Fruit fly (Drosophila melanogaster) whole organism, adult: ENCODE results near the gene Rab9.

ENCODE experiments used
- CG11617 ChIP-seq: fragments of 200-800 bp; sonication (Bioruptor generic); optimal IDR thresholded peaks from 2 replicates; lab custom pipeline; 2017; ENCODE audit warnings: mild to moderate bottlenecking, missing biosample characterization, missing genetic modification reagents, missing genetic modification characterization
- CG12768 ChIP-seq: fragments of 200-800 bp; sonication (Bioruptor generic); optimal IDR thresholded peaks from 2 replicates; lab custom pipeline; 2017; ENCODE audit warnings: missing biosample characterization, missing genetic modification characterization, mild to moderate bottlenecking, moderate library complexity, missing genetic modification reagents
- CG14711 ChIP-seq: fragments of 200-800 bp; sonication (Bioruptor generic); optimal IDR thresholded peaks from 2 replicates; lab custom pipeline; 2018; ENCODE audit warnings: missing biosample characterization, mild to moderate bottlenecking, missing genetic modification characterization, moderate library complexity
- CG1620 ChIP-seq: fragments of 200-800 bp; sonication (Bioruptor generic); optimal IDR thresholded peaks from 2 replicates; lab custom pipeline; 2016; ENCODE audit warnings: missing biosample characterization, missing genetic modification characterization
- CG33017 ChIP-seq: fragments of 200-800 bp; sonication (Bioruptor generic); optimal IDR thresholded peaks from 2 replicates; lab custom pipeline; 2018; ENCODE audit warnings: missing biosample characterization, mild to moderate bottlenecking, missing genetic modification characterization, moderate library complexity
- CG5204 ChIP-seq: fragments of 200-800 bp; sonication (Bioruptor generic); optimal IDR thresholded peaks from 2 replicates; lab custom pipeline; 2016; ENCODE audit warnings: missing biosample characterization, missing genetic modification characterization
- CG7045 ChIP-seq: fragments of 200-800 bp; sonication (Bioruptor generic); optimal IDR thresholded peaks from 2 replicates; lab custom pipeline; 2017; ENCODE audit warnings: missing biosample characterization, mild to moderate bottlenecking, missing genetic modification characterization
- CG7101 ChIP-seq: fragments of 200-800 bp; sonication (Bioruptor generic); optimal IDR thresholded peaks from 2 replicates; lab custom pipeline; 2018; ENCODE audit warnings: missing biosample characterization, mild to moderate bottlenecking, missing genetic modification characterization, moderate library complexity
- Clk ChIP-seq: fragments of 200-800 bp; sonication (Bioruptor generic); optimal IDR thresholded peaks from 2 replicates; lab custom pipeline; 2017; ENCODE audit warnings: missing biosample characterization, missing genetic modification characterization
- Crg-1 ChIP-seq: fragments of 200-800 bp; sonication (Bioruptor generic); optimal IDR thresholded peaks from 2 replicates; lab custom pipeline; 2016; ENCODE audit warnings: missing biosample characterization, missing genetic modification characterization
- Hr96 ChIP-seq: fragments of 200-800 bp; sonication (Bioruptor generic); optimal IDR thresholded peaks from 2 replicates; lab custom pipeline; 2016; ENCODE audit warnings: missing biosample characterization, missing genetic modification characterization
- Mnt ChIP-seq: fragments of 200-800 bp; sonication (Bioruptor generic); optimal IDR thresholded peaks from 2 replicates; lab custom pipeline; 2016; ENCODE audit warnings: missing biosample characterization, mild to moderate bottlenecking, missing genetic modification characterization
- bab1 ChIP-seq: fragments of 200-800 bp; sonication (Bioruptor generic); optimal IDR thresholded peaks from 3 replicates; lab custom pipeline; 2019; ENCODE audit warnings: missing biosample characterization, mild to moderate bottlenecking, missing genetic modification characterization, moderate library complexity
- cic ChIP-seq: fragments of 200-800 bp; sonication (Bioruptor generic); optimal IDR thresholded peaks from 2 replicates; lab custom pipeline; 2017; ENCODE audit warnings: missing biosample characterization, mild to moderate bottlenecking, missing genetic modification characterization, moderate library complexity
- cnc ChIP-seq, 2 experiments: fragments of >200 bp; optimal IDR thresholded peaks; 2 replicates each; lab custom pipeline; 2017
- kay ChIP-seq: fragments of 200-800 bp; sonication (Bioruptor generic); peaks from one replicate; lab custom pipeline; 2016; ENCODE audit warnings: missing biosample characterization, missing genetic modification characterization, borderline replicate concordance
- ovo ChIP-seq: fragments of 200-800 bp; sonication (Bioruptor generic); optimal IDR thresholded peaks from 2 replicates; lab custom pipeline; 2016; ENCODE audit warnings: missing biosample characterization, missing genetic modification characterization
- pad ChIP-seq: fragments of 200-800 bp; sonication (Bioruptor generic); optimal IDR thresholded peaks from 3 replicates; lab custom pipeline; 2017; ENCODE audit warnings: missing biosample characterization, missing genetic modification characterization, mild to moderate bottlenecking, moderate library complexity, missing genetic modification reagents
- tj ChIP-seq: fragments of 200-800 bp; sonication (Bioruptor generic); optimal IDR thresholded peaks from 3 replicates; lab custom pipeline; 2017; ENCODE audit warnings: missing biosample characterization, mild to moderate bottlenecking, missing genetic modification characterization, moderate library complexity
- toe ChIP-seq: fragments of 200-800 bp; sonication (Bioruptor generic); optimal IDR thresholded peaks from 2 replicates; lab custom pipeline; 2016; ENCODE audit warnings: missing biosample characterization, missing genetic modification characterization

Gene Rab9

dm6 chr2L:19418017-19418416 is 14.4 kb upstream of the Rab9 start, which contains the start of gene lectin-37Da:
lectin-37Da (plus strand) TSS chr2L:19418317.
- no peak for TF ChIP-seq ovo (GFP tag; lab: Kevin White, UChicago)
- no peak for TF ChIP-seq Crg-1 (GFP tag; lab: Kevin White, UChicago)
- TF ChIP-seq Mnt (GFP tag; lab: Kevin White, UChicago) = no peak
- TF ChIP-seq cnc (optimal IDR thresholded peaks at IDR 0.05; lab: Kevin White, UChicago) = no peak

dm6 chr2L:19418872-19419271 is 13.5 kb upstream of the Rab9 start, which contains the start of gene lectin-37Db:
lectin-37Db (plus strand) TSS chr2L:19419075.
- TF ChIP-seq CG5204 (GFP tag; lab: Kevin White, UChicago) = no peak
- no peak for TF ChIP-seq tj (GFP tag; lab: Kevin White, UChicago)
- no peak for TF ChIP-seq pad
- TF ChIP-seq CG33017 (tag; lab: Kevin White, UChicago) = peak; percentile 22
- no peak for TF ChIP-seq Clk (GFP tag; lab: Kevin White, UChicago)
- peak; percentile 1 for TF ChIP-seq Mnt (GFP tag; lab: Kevin White, UChicago)
- TF ChIP-seq CG1620 (GFP tag; lab: Kevin White, UChicago) = no peak
- no peak for TF ChIP-seq CG7101 (tag; lab: Kevin White, UChicago)
- TF ChIP-seq Crg-1 (GFP tag; lab: Kevin White, UChicago) = no peak
- peak; percentile 23 for TF ChIP-seq CG12768 (GFP tag; lab: Kevin White, UChicago)
- TF ChIP-seq Hr96 = no peak
- TF ChIP-seq cic (GFP tag; lab: Kevin White, UChicago) = peak; percentile 53

- TF ChIP-seq ovo (GFP tag; lab: Kevin White, UChicago) = no peak
- peak; percentile 38 for TF ChIP-seq cic (GFP tag; lab: Kevin White, UChicago)
These were observed 10.8 kb upstream of the Rab9 start for dm6 chr2L:19421573-19421972.

dm6 chr2L:19422642-19423041 is 9.7 kb upstream of the Rab9 start:
- TF ChIP-seq CG1620 (GFP tag; lab: Kevin White, UChicago) (no peak), CG7101 (tag; lab: Kevin White, UChicago) (no peak), ovo (GFP tag; lab: Kevin White, UChicago) (no peak), CG5204 (GFP tag; lab: Kevin White, UChicago) (no peak), cnc (optimal IDR thresholded peaks at IDR 0.05; lab: Kevin White, UChicago) (no peak), CG14711 (tag; lab: Kevin White, UChicago) (no peak)

dm6 chr2L:19423467-19424122 is 8.8 kb upstream of the Rab9 start, which contains the start of the genes Alp12 and CG13085:
Alp12 (plus strand) TSS chr2L:19424050.
CG13085 (plus strand) TSS chr2L:19424050.
- TF ChIP-seq CG11617 (GFP tag; lab: Kevin White, UChicago) (peak; percentile 99), toe (GFP tag; lab: Kevin White, UChicago) (peak; percentile 97), Crg-1 (GFP tag; lab: Kevin White, UChicago) (peak; percentile 90), CG1620 (GFP tag; lab: Kevin White, UChicago) (peak; percentile 93), cnc (optimal IDR thresholded peaks at IDR 0.05; lab: Kevin White, UChicago) (no peak), pad (peak; percentile 91), Clk (GFP tag; lab: Kevin White, UChicago) (peak; percentile 95), CG14711 (tag; lab: Kevin White, UChicago) (peak; percentile 90), Hr96 (peak; percentile 95), Mnt (GFP tag; lab: Kevin White, UChicago) (peak; percentile 87), cic (GFP tag; lab: Kevin White, UChicago) (peak; percentile 82), bab1 (GFP tag; lab: Kevin White, UChicago) (peak; percentile 86), CG7101 (tag; lab: Kevin White, UChicago) (peak; percentile 96), kay (GFP tag; lab: Kevin White, UChicago) (peak; percentile 8), tj (GFP tag; lab: Kevin White, UChicago) (peak; percentile 98), ovo (GFP tag; lab: Kevin White, UChicago) (peak; percentile 87), CG12768 (GFP tag; lab: Kevin White, UChicago) (peak; percentile 98), CG33017 (tag; lab: Kevin White, UChicago) (peak; percentile 97), CG7045 (GFP tag; lab: Kevin White, UChicago) (peak; percentile 98), CG5204 (GFP tag; lab: Kevin White, UChicago) (peak; percentile 98)

- TF ChIP-seq CG1620 (GFP tag; lab: Kevin White, UChicago) (no peak), toe (GFP tag; lab: Kevin White, UChicago) (no peak), Crg-1 (GFP tag; lab: Kevin White, UChicago) (no peak), kay (GFP tag; lab: Kevin White, UChicago) (no peak), CG14711 (tag; lab: Kevin White, UChicago) (no peak), CG5204 (GFP tag; lab: Kevin White, UChicago) (no peak), Clk (GFP tag; lab: Kevin White, UChicago) (no peak), pad (no peak), CG7045 (GFP tag; lab: Kevin White, UChicago) (no peak), CG7101 (tag; lab: Kevin White, UChicago) (no peak), Hr96 (no peak), bab1 (GFP tag; lab: Kevin White, UChicago) (no peak)
These were observed 8.0 kb upstream of the Rab9 start for dm6 chr2L:19424307-19424902.
